Worm (Caenorhabditis elegans) whole organism, L1 larva: ENCODE measurements around the gene F40G9.5.

Experiments
- C04F5.9 ChIP-seq: sonication (generic microtip); optimal IDR thresholded peaks from 2 replicates; lab custom pipeline; 2016; ENCODE audit warnings: missing genetic modification characterization, missing compliant biosample characterization
- C34B4.2 ChIP-seq: sonication (generic microtip); optimal IDR thresholded peaks from 2 replicates; lab custom pipeline; 2017; ENCODE audit warnings: mild to moderate bottlenecking, missing genetic modification characterization, missing compliant biosample characterization
- F16B12.6 ChIP-seq: fragments of 150-350 bp; optimal IDR thresholded peaks from 2 replicates; lab custom pipeline; 2014; ENCODE audit warnings: missing biosample characterization, missing genetic modification characterization
- aly-2 ChIP-seq: fragments of 150-350 bp; optimal IDR thresholded peaks from 2 replicates; lab custom pipeline; 2014; ENCODE audit warnings: missing biosample characterization, missing genetic modification characterization
- ces-1 ChIP-seq: fragments of 150-350 bp; optimal IDR thresholded peaks from 2 replicates; lab custom pipeline; 2014; ENCODE audit warnings: missing biosample characterization, missing genetic modification reagents, missing genetic modification characterization
- dsc-1 ChIP-seq: sonication (generic microtip); optimal IDR thresholded peaks from 2 replicates; lab custom pipeline; 2016; ENCODE audit warnings: mild to moderate bottlenecking, missing genetic modification characterization, missing compliant biosample characterization
- efl-1 ChIP-seq, 4 experiments: fragments of 150-350 bp; optimal IDR thresholded peaks in 3 of 4; peaks in 1 of 4; 1 replicate in 1 of 4; 2 replicates in 3 of 4; lab custom pipeline; 2014; ENCODE audit warnings: missing biosample characterization in 2 of 4, missing genetic modification characterization in 2 of 4, missing genetic modification reagents in 2 of 4
- egl-27 ChIP-seq, 2 experiments: fragments of 150-350 bp in 1 of 2; sonication (generic microtip); optimal IDR thresholded peaks; 3 replicates each; lab custom pipeline; 2017 to 2018; ENCODE audit warnings: missing biosample characterization in 2 of 2, missing genetic modification characterization in 2 of 2, missing genetic modification reagents in 2 of 2
- elt-2 ChIP-seq: sonication (generic microtip); optimal IDR thresholded peaks from 2 replicates; lab custom pipeline; 2016; ENCODE audit warnings: missing genetic modification characterization, mild to moderate bottlenecking, inconsistent platforms, missing compliant biosample characterization, missing genetic modification reagents
- elt-3 ChIP-seq, 6 experiments: fragments of 150-350 bp in 1 of 6; sonication (generic microtip); optimal IDR thresholded peaks; 2 replicates each; lab custom pipeline; 2017 to 2018; ENCODE audit warnings: missing biosample characterization in 6 of 6, missing genetic modification characterization in 6 of 6, inconsistent platforms in 1 of 6
- fkh-10 ChIP-seq: sonication (generic microtip); optimal IDR thresholded peaks from 2 replicates; lab custom pipeline; 2017; ENCODE audit warnings: missing biosample characterization, missing genetic modification reagents, missing genetic modification characterization
- fkh-4 ChIP-seq: sonication (generic microtip); optimal IDR thresholded peaks from 2 replicates; lab custom pipeline; 2016; ENCODE audit warnings: missing compliant biosample characterization, missing genetic modification characterization, borderline replicate concordance
- grh-1 ChIP-seq: fragments of 200-800 bp; sonication (Bioruptor generic); IDR thresholded peaks from 2 replicates; pipeline ENCODE4 v1.3.6; 2022; ENCODE audit warnings: missing genetic modification reagents, missing genetic modification characterization, missing compliant biosample characterization
- hlh-17 ChIP-seq: fragments of 200-800 bp; sonication (Bioruptor generic); optimal IDR thresholded peaks from 2 replicates; lab custom pipeline; 2018; ENCODE audit warnings: missing genetic modification characterization, mild to moderate bottlenecking, missing compliant biosample characterization, moderate library complexity, borderline replicate concordance
- isw-1 ChIP-seq: fragments of 200-800 bp; sonication (Bioruptor generic); IDR thresholded peaks from 2 replicates; pipeline ENCODE4 v1.3.6; 2022; ENCODE audit warnings: missing genetic modification characterization, missing compliant biosample characterization
- jun-1 ChIP-seq: fragments of 150-350 bp; optimal IDR thresholded peaks from 2 replicates; lab custom pipeline; 2014; ENCODE audit warnings: missing biosample characterization, missing genetic modification reagents, missing genetic modification characterization
- lin-13 ChIP-seq: fragments of 150-350 bp; optimal IDR thresholded peaks from 2 replicates; lab custom pipeline; 2014; ENCODE audit warnings: missing biosample characterization, missing genetic modification reagents, missing genetic modification characterization
- lin-15B ChIP-seq: fragments of 150-350 bp; sonication (generic microtip); optimal IDR thresholded peaks from 3 replicates; lab custom pipeline; 2014; ENCODE audit warnings: missing biosample characterization, missing genetic modification characterization
- lin-35 ChIP-seq, 2 experiments: fragments of 150-350 bp; optimal IDR thresholded peaks; 2 replicates each; lab custom pipeline; 2014; ENCODE audit warnings: missing biosample characterization in 2 of 2, missing genetic modification characterization in 2 of 2, missing genetic modification reagents in 2 of 2
- lin-39 ChIP-seq: fragments of 150-350 bp; optimal IDR thresholded peaks from 2 replicates; lab custom pipeline; 2014; ENCODE audit warnings: missing biosample characterization, missing genetic modification reagents, missing genetic modification characterization
- mab-9 ChIP-seq: fragments of 200-800 bp; sonication (Bioruptor generic); IDR thresholded peaks from 2 replicates; pipeline ENCODE4 v1.3.6; 2022; ENCODE audit warnings: missing genetic modification reagents, missing genetic modification characterization, missing compliant biosample characterization
- nhr-19 ChIP-seq: fragments of 200-800 bp; sonication (Bioruptor generic); conservative IDR thresholded peaks from 2 replicates; pipeline ENCODE4 v1.3.6; 2022; ENCODE audit warnings: missing genetic modification characterization, missing compliant biosample characterization
- nhr-28 ChIP-seq: fragments of 150-350 bp; optimal IDR thresholded peaks from 2 replicates; lab custom pipeline; 2014; ENCODE audit warnings: missing biosample characterization, missing genetic modification characterization
- nhr-47 ChIP-seq: sonication (generic microtip); optimal IDR thresholded peaks from 2 replicates; lab custom pipeline; 2016; ENCODE audit warnings: mild to moderate bottlenecking, missing genetic modification characterization, moderate library complexity, missing compliant biosample characterization
- nhr-77 ChIP-seq: fragments of 150-350 bp; optimal IDR thresholded peaks from 2 replicates; lab custom pipeline; 2014; ENCODE audit warnings: missing biosample characterization, missing genetic modification characterization
- nhr-85 ChIP-seq: sonication (generic microtip); peaks from one replicate; lab custom pipeline; 2016; ENCODE audit warnings: missing genetic modification characterization, inconsistent platforms, missing compliant biosample characterization
- nhr-90 ChIP-seq: sonication (generic microtip); optimal IDR thresholded peaks from 2 replicates; lab custom pipeline; 2016; ENCODE audit warnings: mild to moderate bottlenecking, missing genetic modification characterization, missing compliant biosample characterization; ENCODE audit not compliant: poor library complexity
- pax-3 ChIP-seq: fragments of 200-800 bp; sonication (Bioruptor generic); optimal IDR thresholded peaks from 2 replicates; lab custom pipeline; 2018; ENCODE audit warnings: mild to moderate bottlenecking, missing genetic modification characterization, moderate library complexity, missing compliant biosample characterization
- pqm-1 ChIP-seq: sonication (generic microtip); optimal IDR thresholded peaks from 3 replicates; lab custom pipeline; 2017; ENCODE audit warnings: missing biosample characterization, missing genetic modification characterization
- skn-1 ChIP-seq: fragments of 150-350 bp; optimal IDR thresholded peaks from 2 replicates; lab custom pipeline; 2014; ENCODE audit warnings: missing biosample characterization, missing genetic modification characterization
- sox-4 ChIP-seq: sonication (generic microtip); optimal IDR thresholded peaks from 2 replicates; lab custom pipeline; 2016; ENCODE audit warnings: missing genetic modification characterization, missing compliant biosample characterization
- sptf-1 ChIP-seq: fragments of 150-350 bp; optimal IDR thresholded peaks from 2 replicates; lab custom pipeline; 2014; ENCODE audit warnings: missing biosample characterization, missing genetic modification characterization
- swsn-7 ChIP-seq: sonication (generic microtip); optimal IDR thresholded peaks from 2 replicates; lab custom pipeline; 2016; ENCODE audit warnings: missing genetic modification characterization, missing compliant biosample characterization
- tlp-1 ChIP-seq: fragments of 150-350 bp; optimal IDR thresholded peaks from 2 replicates; lab custom pipeline; 2014; ENCODE audit warnings: missing biosample characterization, missing genetic modification characterization
- unc-62 ChIP-seq: fragments of 150-350 bp; optimal IDR thresholded peaks from 2 replicates; lab custom pipeline; 2014; ENCODE audit warnings: missing biosample characterization, missing genetic modification reagents, missing genetic modification characterization
- unc-86 ChIP-seq: sonication (generic microtip); optimal IDR thresholded peaks from 2 replicates; lab custom pipeline; 2016; ENCODE audit warnings: missing genetic modification characterization, missing compliant biosample characterization
- zag-1 ChIP-seq: fragments of 150-350 bp; optimal IDR thresholded peaks from 2 replicates; lab custom pipeline; 2014; ENCODE audit warnings: missing biosample characterization, missing genetic modification characterization
- ztf-4 ChIP-seq: fragments of 150-350 bp; optimal IDR thresholded peaks from 2 replicates; lab custom pipeline; 2014; ENCODE audit warnings: missing biosample characterization, missing genetic modification characterization

The F40G9.5 gene

ce11 chrIII:146369-146768 lies 34.7 kb upstream of the F40G9.5 start, which contains the start of gene fbxb-84:
fbxb-84 (minus strand) TSS chrIII:146469.
- TF ChIP-seq nhr-28, result no peak
- no peak for TF ChIP-seq aly-2 (tag; lab: Kevin White, UChicago)
- TF ChIP-seq ztf-4 (tag; lab: Kevin White, UChicago), result no peak
- TF ChIP-seq lin-15B (tag; lab: Kevin White, UChicago), result no peak
- no peak for TF ChIP-seq ces-1 (GFP tag; lab: Kevin White, UChicago)
- TF ChIP-seq, all 84 proteins: peak for 0

ce11 chrIII:147570-148076 lies 33.4 kb upstream of the F40G9.5 start, which contains the start of gene sqst-5:
sqst-5 (minus strand) TSS chrIII:147620.
- TF ChIP-seq elt-2 (tag; lab: Kevin White, UChicago), result peak; percentile 36
- TF ChIP-seq grh-1 (GFP tag; lab: Robert Waterston, UW), result no peak

ce11 chrIII:149132-149531 lies 31.9 kb upstream of the F40G9.5 start:
- no peak for TF ChIP-seq efl-1 (optimal IDR thresholded peaks at IDR 0.05; lab: Kevin White, UChicago)
- peak in 1 of 2 experiments; percentile 69 for TF ChIP-seq efl-1 (GFP tag; optimal IDR thresholded peaks at IDR 0.05 in 1 of 2; lab: Kevin White, UChicago)
- no peak for TF ChIP-seq lin-39 (tag; lab: Kevin White, UChicago)
- TF ChIP-seq, all 84 proteins: peak for 1

- TF ChIP-seq tlp-1 (no peak), unc-86 (tag; lab: Kevin White, UChicago) (no peak), C34B4.2 (tag; lab: Kevin White, UChicago) (no peak), hlh-17 (GFP tag; lab: Kevin White, UChicago) (no peak)
Observed at ce11 chrIII:151084-151483, 30.0 kb upstream of the F40G9.5 start.

- TF ChIP-seq elt-3 (tag; optimal IDR thresholded peaks at IDR 0.05; lab: Kevin White, UChicago) (peak; percentile 67 to 100 (median 95)), swsn-7 (no peak), unc-62 (no peak), lin-13 (no peak), nhr-85 (peak; percentile 52), zag-1 (tag; lab: Kevin White, UChicago) (no peak), mab-9 (GFP tag; lab: Robert Waterston, UW) (no peak), fkh-4 (tag; lab: Kevin White, UChicago) (no peak), pqm-1 (tag; lab: Kevin White, UChicago) (peak; percentile 98), sptf-1 (tag; lab: Kevin White, UChicago) (no peak), tlp-1 (peak; percentile 92), pax-3 (tag; lab: Kevin White, UChicago) (peak; percentile 34), nhr-47 (no peak), C04F5.9 (tag; lab: Kevin White, UChicago) (no peak), jun-1 (tag; lab: Kevin White, UChicago) (peak; percentile 93), dsc-1 (tag; lab: Kevin White, UChicago) (no peak), F16B12.6 (tag; lab: Kevin White, UChicago) (no peak), elt-2 (tag; lab: Kevin White, UChicago) (peak; percentile 100), nhr-90 (tag; lab: Kevin White, UChicago) (peak; percentile 61), nhr-19 (peak; percentile 12; the same call in 1 of the 2 replicates), sox-4 (tag; lab: Kevin White, UChicago) (no peak), egl-27 (tag; optimal IDR thresholded peaks at IDR 0.05; lab: Kevin White, UChicago) (peak in 1 of 2 experiments; percentile 6), nhr-77 (tag; lab: Kevin White, UChicago) (no peak), nhr-28 (no peak), fkh-10 (GFP tag; lab: Kevin White, UChicago) (no peak), lin-35 (GFP tag; optimal IDR thresholded peaks at IDR 0.05; lab: Kevin White, UChicago) (peak in 1 of 2 experiments; percentile 62), isw-1 (GFP tag; lab: Robert Waterston, UW) (no peak), skn-1 (no peak)
Observed at ce11 chrIII:154168-154567, 26.9 kb upstream of the F40G9.5 start.
